Worm (Caenorhabditis elegans): Measurements from ENCODE around the gene prkl-1.

Gene prkl-1

DNA sequence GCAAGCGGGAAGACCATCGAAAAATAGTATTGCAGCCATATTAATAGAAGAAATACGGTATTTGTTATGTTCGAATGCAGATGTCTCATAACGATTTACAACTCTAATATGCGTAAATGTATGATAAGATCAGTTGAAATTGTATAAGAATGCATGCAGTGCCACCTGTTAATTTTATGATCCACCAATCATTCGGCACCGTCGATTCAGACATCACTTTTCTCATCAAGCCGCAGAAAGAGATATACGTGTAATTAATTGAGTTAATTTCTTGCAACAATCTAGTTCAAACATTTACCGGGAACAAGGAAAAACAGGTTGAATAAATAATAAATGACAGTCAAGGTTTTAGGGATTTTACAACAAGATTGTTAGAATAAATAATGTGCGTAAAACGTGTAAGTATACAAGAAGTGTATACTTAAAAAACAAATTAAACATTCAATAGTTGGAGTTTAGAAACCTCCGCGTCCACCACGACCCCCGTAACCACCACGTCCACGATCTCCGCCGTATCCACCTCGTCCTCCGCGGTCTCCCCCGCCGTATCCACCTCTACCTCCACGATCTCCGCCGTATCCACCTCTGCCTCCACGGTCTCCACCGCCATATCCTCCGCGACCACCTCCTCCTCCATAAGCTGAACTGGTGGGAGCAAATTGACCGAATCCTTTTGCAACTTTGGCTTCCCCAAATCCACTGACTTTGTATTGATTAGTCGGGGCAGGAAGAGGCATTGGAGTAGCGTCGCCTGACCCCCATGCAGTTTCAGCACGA lies 12.4 kb downstream of the prkl-1 start (continued):
- TF ChIP-seq F10E7.11 (tag; optimal IDR thresholded peaks at IDR 0.05) (no peak), let-607 (tag; optimal IDR thresholded peaks at IDR 0.05) (no peak), Y53F4B.3 (GFP tag; IDR thresholded peaks at IDR 0.05) (no peak), ceh-79 (tag; optimal IDR thresholded peaks at IDR 0.05) (no peak), nhr-120 (GFP tag; IDR thresholded peaks at IDR 0.05) (0 out of 2 replicates have a peak, but pooled peaks have one; percentile 5), ztf-22 (GFP tag; optimal IDR thresholded peaks at IDR 0.05) (no peak), Y95B8A.8 (GFP tag; IDR thresholded peaks at IDR 0.05) (0 out of 2 replicates have a peak, but pooled peaks have one; percentile 35), F39B2.1 (GFP tag; IDR thresholded peaks at IDR 0.05) (peak; percentile 67; the same call in 1 of the 2 replicates), snpc-4 (GFP tag; optimal IDR thresholded peaks at IDR 0.05) (peak; percentile 46), snpc-4 (tag; optimal IDR thresholded peaks at IDR 0.05) (peak in 2 of 4 experiments; percentile 75 to 76), C06A6.2 (GFP tag; conservative IDR thresholded peaks at IDR 0.05) (no peak), zim-3 (tag; optimal IDR thresholded peaks at IDR 0.05) (no peak), hlh-12 (tag; optimal IDR thresholded peaks at IDR 0.05) (no peak), pha-4 (tag; optimal IDR thresholded peaks at IDR 0.05) (no peak), ceh-27 (GFP tag; optimal IDR thresholded peaks at IDR 0.05) (no peak), attf-6 (GFP tag; IDR thresholded peaks at IDR 0.05) (peak; percentile 84), T07F8.4 (tag; optimal IDR thresholded peaks at IDR 0.05) (no peak), madf-3 (GFP tag; IDR thresholded peaks at IDR 0.05) (peak; percentile 80), zfh-2 (GFP tag; conservative IDR thresholded peaks at IDR 0.05) (no peak), nfyb-1 (GFP tag; IDR thresholded peaks at IDR 0.05) (no peak; the same call in 1 of the 2 replicates), madf-10 (tag; optimal IDR thresholded peaks at IDR 0.05) (no peak), hmg-20 (GFP tag; IDR thresholded peaks at IDR 0.05) (no peak), lsl-1 (GFP tag; optimal IDR thresholded peaks at IDR 0.05) (peak; percentile 42), unc-62 (GFP tag; optimal IDR thresholded peaks at IDR 0.05) (no peak), sdz-38 (tag; optimal IDR thresholded peaks at IDR 0.05) (no peak), F57C9.4 (tag; optimal IDR thresholded peaks at IDR 0.05) (no peak), tbp1 (GFP tag; optimal IDR thresholded peaks at IDR 0.05) (no peak), xnd-1 (tag; optimal IDR thresholded peaks at IDR 0.05) (no peak), lin-54 (GFP tag; optimal IDR thresholded peaks at IDR 0.05) (peak; percentile 49), B0261.1 (tag; optimal IDR thresholded peaks at IDR 0.05) (no peak), hlh-26 (GFP tag; conservative IDR thresholded peaks at IDR 0.05) (no peak), B0019.2 (GFP tag; conservative IDR thresholded peaks at IDR 0.05) (no peak), egrh-3 (GFP tag; IDR thresholded peaks at IDR 0.05) (peak; percentile 71; the same call in 1 of the 2 replicates), ztf-3 (GFP tag; optimal IDR thresholded peaks at IDR 0.05) (no peak), tlf-1 (GFP tag; optimal IDR thresholded peaks at IDR 0.05) (no peak), ceh-91 (GFP tag; IDR thresholded peaks at IDR 0.05) (no peak), hrde-1 (tag; optimal IDR thresholded peaks at IDR 0.05; ENCODE audit: borderline replicate concordance) (peak; percentile 64), D2030.7 (GFP tag; IDR thresholded peaks at IDR 0.05) (no peak), lin-40 (tag; optimal IDR thresholded peaks at IDR 0.05) (no peak), unc-130 (GFP tag; optimal IDR thresholded peaks at IDR 0.05) (no peak), snpc-3.4 (tag; optimal IDR thresholded peaks at IDR 0.05) (peak; percentile 37), Y79H2A.3 (GFP tag; conservative IDR thresholded peaks at IDR 0.05) (no peak), dpff-1 (tag; optimal IDR thresholded peaks at IDR 0.05) (no peak), dox-1 (GFP tag; IDR thresholded peaks at IDR 0.05) (no peak; the same call in 1 of the 2 replicates), lsy-27 (tag; optimal IDR thresholded peaks at IDR 0.05; ENCODE audit: borderline replicate concordance, insufficient read depth) (no peak), nhr-179 (tag; optimal IDR thresholded peaks at IDR 0.05) (no peak), nhr-80 (tag; optimal IDR thresholded peaks at IDR 0.05) (no peak)
